Fruit fly (Drosophila melanogaster) whole organism, wandering third instar larva: ENCODE measurements around the gene Muc91C.

ENCODE experiments used
- Abd-B ChIP-seq: fragments of >200 bp; optimal IDR thresholded peaks from 2 replicates; lab custom pipeline; 2017; ENCODE audit warnings: missing biosample characterization, missing genetic modification characterization
- Dif ChIP-seq: fragments of 200-275, 200-300 bp; sonication (Bioruptor generic); optimal IDR thresholded peaks from 2 replicates; lab custom pipeline; 2018; ENCODE audit warnings: missing biosample characterization, missing genetic modification characterization; ENCODE audit not compliant: partially characterized antibody
- Hr83 ChIP-seq: fragments of 200-300 bp; sonication (Bioruptor generic); optimal IDR thresholded peaks from 2 replicates; lab custom pipeline; 2016; ENCODE audit warnings: missing biosample characterization, mild to moderate bottlenecking, missing genetic modification characterization, moderate library complexity; ENCODE audit not compliant: poor library complexity, severe bottlenecking
- Jra ChIP-seq: sonication (Bioruptor generic); optimal IDR thresholded peaks from 2 replicates; lab custom pipeline; 2016; ENCODE audit warnings: missing biosample characterization, missing genetic modification characterization
- Rel ChIP-seq, 2 experiments: fragments of 200-800 bp; sonication (Bioruptor generic) in 1 of 2; optimal IDR thresholded peaks; 2 replicates in 1 of 2; 3 replicates in 1 of 2; lab custom pipeline; 2016 to 2019; ENCODE audit warnings: mild to moderate bottlenecking in 2 of 2, missing biosample characterization in 2 of 2, missing genetic modification characterization in 2 of 2, moderate library complexity in 1 of 2
- br ChIP-seq: fragments of 200-800 bp; sonication (Bioruptor generic); optimal IDR thresholded peaks from 2 replicates; lab custom pipeline; 2016; ENCODE audit warnings: missing biosample characterization, missing genetic modification characterization
- brk ChIP-seq: fragments of 200-800 bp; sonication (Bioruptor generic); optimal IDR thresholded peaks from 2 replicates; lab custom pipeline; 2016; ENCODE audit warnings: missing biosample characterization, mild to moderate bottlenecking, missing genetic modification characterization
- pan ChIP-seq: fragments of >200 bp; optimal IDR thresholded peaks from 2 replicates; lab custom pipeline; 2017
- usp ChIP-seq: fragments of >200 bp; optimal IDR thresholded peaks from 2 replicates; lab custom pipeline; 2017; ENCODE audit warnings: missing biosample characterization, missing genetic modification characterization
- woc ChIP-seq: sonication (Bioruptor generic); optimal IDR thresholded peaks from 2 replicates; lab custom pipeline; 2016; ENCODE audit warnings: missing biosample characterization, mild to moderate bottlenecking, missing genetic modification characterization

dm6 chr3R:18658380-18658944, 34.1 kb downstream of the Muc91C start:
- TF ChIP-seq usp (GFP tag; lab: Kevin White, UChicago), result no peak
- TF ChIP-seq Rel (GFP tag; optimal IDR thresholded peaks at IDR 0.05; lab: Kevin White, UChicago), result no peak
- no peak for TF ChIP-seq Rel (tag; optimal IDR thresholded peaks at IDR 0.05; lab: Kevin White, UChicago)
- TF ChIP-seq Abd-B (GFP tag; lab: Kevin White, UChicago), result no peak
- no peak for TF ChIP-seq br (GFP tag; lab: Kevin White, UChicago)
- TF ChIP-seq Jra, result no peak
- TF ChIP-seq woc (GFP tag; lab: Kevin White, UChicago), result no peak
- TF ChIP-seq Dif, result peak; percentile 51
- TF ChIP-seq Hr83, result no peak
- no peak for TF ChIP-seq brk (GFP tag; lab: Kevin White, UChicago)
- no peak for TF ChIP-seq pan
